Fruit fly (Drosophila melanogaster) whole organism, larva: Measurements from ENCODE around the gene mRpS31.

Source experiments
- noc ChIP-seq: fragments of 200-800 bp; sonication (Bioruptor generic); optimal IDR thresholded peaks from 3 replicates; lab custom pipeline; 2019; ENCODE audit warnings: missing biosample characterization, mild to moderate bottlenecking, missing genetic modification characterization, moderate library complexity

mRpS31 gene

dm6 chr3L:16047105-16047504 is 42.1 kb downstream of the mRpS31 start:
- no peak for TF ChIP-seq noc (tag; lab: Kevin White, UChicago)

- TF ChIP-seq noc (tag; lab: Kevin White, UChicago), result peak; percentile 63
Observed at dm6 chr3L:16048086-16048485, 43.1 kb downstream of the mRpS31 start.

DNA sequence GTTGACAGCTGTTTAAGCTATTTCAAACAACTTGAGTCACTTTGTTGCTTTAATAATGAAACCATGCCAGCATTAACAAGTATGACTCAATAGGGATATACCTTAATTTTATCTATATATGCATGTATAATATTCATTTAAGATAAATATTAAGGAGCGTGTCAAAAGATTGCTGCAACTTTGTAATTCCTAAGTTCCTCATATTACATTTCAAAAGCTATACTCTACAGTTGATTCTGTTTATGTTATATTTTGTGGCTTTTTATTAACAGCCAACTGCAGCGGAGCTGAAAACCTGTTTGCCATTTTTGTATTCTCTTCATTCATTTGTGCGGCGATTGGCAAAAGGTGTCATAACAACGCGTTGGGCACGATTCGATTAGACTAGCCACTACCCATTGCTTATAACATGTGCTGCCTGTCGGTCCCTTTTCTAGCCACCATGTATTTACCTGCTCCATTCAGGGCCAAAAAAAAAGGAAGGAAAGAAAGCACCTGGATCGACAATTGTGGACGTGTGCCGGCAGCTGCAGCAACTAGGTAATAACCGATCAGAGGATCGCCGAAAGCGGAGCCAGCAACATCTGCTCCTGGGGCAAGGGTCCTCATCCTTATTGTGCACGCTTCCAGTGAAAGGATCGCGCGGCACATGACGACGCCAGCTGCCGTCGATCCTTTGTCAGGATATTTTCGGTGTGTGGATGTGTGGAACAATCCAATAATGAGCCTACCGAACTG is 43.9 kb downstream of the mRpS31 start:
- no peak for TF ChIP-seq noc (tag; lab: Kevin White, UChicago)

- peak; percentile 63 for TF ChIP-seq noc (tag; lab: Kevin White, UChicago)
Observed at dm6 chr3L:16049955-16050886, 45.2 kb downstream of the mRpS31 start.

dm6 chr3L:16050887-16051258 is 45.9 kb downstream of the mRpS31 start, which contains the start of gene Diap1:
Gene Diap1 (minus strand): TSS chr3L:16051034.
- no peak for TF ChIP-seq noc (tag; lab: Kevin White, UChicago)

DNA sequence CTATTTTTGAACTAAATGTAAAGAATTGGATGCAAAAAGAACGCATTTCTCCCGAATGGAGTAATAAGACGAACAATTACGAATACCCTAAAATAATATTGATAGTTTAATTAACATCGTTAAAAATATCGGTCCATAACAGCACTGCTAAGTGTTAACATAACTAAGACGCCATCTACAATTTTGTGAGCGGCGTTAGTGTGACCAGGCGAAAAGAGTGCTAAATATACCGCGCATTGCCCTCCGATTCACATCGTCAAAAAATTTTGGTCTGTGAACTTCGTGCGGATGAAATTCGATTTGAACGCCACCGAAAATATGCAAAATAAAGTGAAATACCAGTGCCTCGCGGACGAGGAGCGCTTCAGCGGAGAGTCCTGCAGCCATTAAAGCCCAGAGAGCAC is 46.7 kb downstream of the mRpS31 start, which contains the start of gene Mbs:
Mbs (plus strand) TSS at position 241 of the 404 bp plus-strand sequence.
- TF ChIP-seq noc (tag; lab: Kevin White, UChicago), result peak; percentile 37

DNA sequence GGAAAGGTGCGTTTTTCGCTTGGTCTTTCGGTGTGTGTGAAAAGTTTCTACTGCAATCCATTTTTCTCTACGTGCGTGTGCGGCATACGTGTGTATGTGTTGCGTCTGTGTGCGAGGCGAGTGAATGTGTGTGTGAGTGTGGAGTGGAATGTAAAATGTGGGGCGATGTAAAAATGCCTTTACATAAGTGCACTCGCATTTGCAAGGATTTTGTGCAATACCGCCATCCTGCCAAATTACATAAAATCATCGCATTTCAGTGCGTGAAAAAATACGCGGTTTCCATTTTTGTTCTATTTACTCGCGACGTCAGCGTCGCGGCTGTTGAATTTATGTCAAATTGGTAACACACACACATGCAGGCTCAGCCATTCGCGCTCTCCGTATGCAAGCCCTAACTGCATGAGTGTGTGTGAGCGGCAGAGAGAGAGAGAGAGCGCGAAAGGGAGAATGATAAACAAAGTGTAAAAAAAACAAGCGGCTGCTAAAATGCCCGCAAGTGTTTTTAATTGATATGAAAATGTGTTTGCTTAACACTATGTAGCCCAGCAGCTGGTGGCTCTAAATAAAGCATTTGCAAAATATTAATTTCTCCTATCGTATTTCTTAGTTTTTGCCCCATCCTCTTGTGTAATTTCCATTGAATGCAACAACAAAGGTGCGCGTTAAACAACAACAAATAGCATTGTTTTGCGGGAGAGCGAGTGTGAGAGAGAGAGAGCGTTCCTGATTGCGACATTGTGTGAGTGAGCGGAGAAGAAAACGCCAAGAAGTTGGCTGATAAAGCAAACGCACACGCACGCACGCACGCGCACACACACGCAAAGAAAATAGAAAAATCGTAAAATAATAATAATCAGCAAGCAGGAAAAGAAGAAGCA is 47.4 kb downstream of the mRpS31 start:
- no peak for TF ChIP-seq noc (tag; lab: Kevin White, UChicago)

dm6 chr3L:16053026-16053556 is 48.1 kb downstream of the mRpS31 start:
- TF ChIP-seq noc (tag; lab: Kevin White, UChicago), result no peak

- peak; percentile 32 for TF ChIP-seq noc (tag; lab: Kevin White, UChicago)
Observed at dm6 chr3L:16054095-16054494, 49.1 kb downstream of the mRpS31 start.
